Fruit fly (Drosophila melanogaster): Measurements from ENCODE around the gene CG5194.

CG5194 gene

DNA sequence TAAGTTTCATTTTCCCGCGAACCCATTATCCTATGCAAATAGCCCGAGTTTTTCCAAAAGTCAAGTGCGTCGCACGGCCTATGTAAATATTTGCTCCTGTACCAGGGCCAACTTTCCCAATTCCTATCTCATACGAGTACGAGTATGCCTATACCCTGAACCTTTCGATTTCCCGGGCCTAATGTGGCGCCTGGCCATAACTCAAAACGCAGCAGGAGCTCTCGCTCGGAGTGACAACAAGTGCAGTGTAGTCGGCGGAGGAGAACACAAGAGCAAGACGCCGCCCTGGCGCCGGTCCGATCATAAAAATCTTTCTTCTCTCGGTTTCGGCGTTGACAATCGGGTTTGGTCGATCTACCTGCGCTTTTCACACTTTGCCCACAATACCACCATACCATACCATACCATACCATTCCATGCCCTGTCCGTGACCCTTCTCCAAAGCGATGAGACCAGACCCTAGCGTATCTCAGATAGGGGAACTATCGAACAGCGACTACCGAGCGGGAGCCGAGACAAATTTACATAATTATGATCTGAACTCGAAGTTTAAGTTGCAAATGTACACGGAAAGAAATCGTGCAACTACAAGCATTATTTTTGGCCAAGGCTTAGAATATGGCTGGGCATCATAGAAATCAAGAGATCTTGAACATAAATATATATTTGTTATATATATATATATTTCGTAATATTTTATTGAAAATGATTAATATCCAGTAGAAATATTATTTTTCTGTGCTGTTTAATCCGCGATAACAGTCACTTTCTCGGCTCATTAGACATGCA is 32.8 kb upstream of the CG5194 start (continued):
- TF ChIP-seq Kr (GFP tag; optimal IDR thresholded peaks at IDR 0.05) = peak; percentile 55
- TF ChIP-seq gcm (GFP tag; optimal IDR thresholded peaks at IDR 0.05) = peak; percentile 52
- no peak for TF ChIP-seq pum (GFP tag; optimal IDR thresholded peaks at IDR 0.05)
- TF ChIP-seq chif (GFP tag; optimal IDR thresholded peaks at IDR 0.05) = no peak
- no peak for TF ChIP-seq CG4404 (GFP tag; IDR thresholded peaks at IDR 0.05)
- TF ChIP-seq CG1603 (tag; optimal IDR thresholded peaks at IDR 0.05) = no peak
- no peak for TF ChIP-seq Dll (GFP tag; IDR thresholded peaks at IDR 0.05; ENCODE audit: partially characterized antibody)
- no peak for TF ChIP-seq gce (GFP tag; IDR thresholded peaks at IDR 0.05)
- no peak for TF ChIP-seq Drgx (GFP tag; IDR thresholded peaks at IDR 0.05)
- TF ChIP-seq esg (GFP tag; conservative IDR thresholded peaks at IDR 0.05) = peak; percentile 40; the same call in 1 of the 2 replicates
- TF ChIP-seq CG13624 (GFP tag; optimal IDR thresholded peaks at IDR 0.05) = no peak
- no peak for TF ChIP-seq BtbVII (GFP tag; optimal IDR thresholded peaks at IDR 0.05)
- no peak for TF ChIP-seq CG2120 (GFP tag; optimal IDR thresholded peaks at IDR 0.05)
- no peak for TF ChIP-seq bab2 (GFP tag; optimal IDR thresholded peaks at IDR 0.05)
- no peak for TF ChIP-seq Pdp1 (GFP tag; optimal IDR thresholded peaks at IDR 0.05)
- TF ChIP-seq CG30403 (GFP tag; optimal IDR thresholded peaks at IDR 0.05) = no peak
- TF ChIP-seq pita (GFP tag; optimal IDR thresholded peaks at IDR 0.05) = no peak
- TF ChIP-seq CG4424 (GFP tag; optimal IDR thresholded peaks at IDR 0.05) = peak; percentile 33
- TF ChIP-seq Hsf (GFP tag; optimal IDR thresholded peaks at IDR 0.05) = no peak
- TF ChIP-seq Bteb2 (GFP tag; optimal IDR thresholded peaks at IDR 0.05) = no peak
- peak; percentile 63; the same call in 2 of the 3 replicates for TF ChIP-seq CG17361 (GFP tag; IDR thresholded peaks at IDR 0.05)
- no peak for TF ChIP-seq CkIIα-i1 (GFP tag; IDR thresholded peaks at IDR 0.05)
- peak; percentile 4 for TF ChIP-seq Lhr (GFP tag; optimal IDR thresholded peaks at IDR 0.05)
- TF ChIP-seq Six4 (GFP tag; optimal IDR thresholded peaks at IDR 0.05) = peak; percentile 26
- no peak for TF ChIP-seq HLH54F (GFP tag; optimal IDR thresholded peaks at IDR 0.05)
- TF ChIP-seq insv (GFP tag; optimal IDR thresholded peaks at IDR 0.05) = no peak
- TF ChIP-seq CG6689 (GFP tag; IDR thresholded peaks at IDR 0.05) = peak; percentile 60
- TF ChIP-seq CG12942 (GFP tag; optimal IDR thresholded peaks at IDR 0.05) = no peak
- TF ChIP-seq Ada2b (GFP tag; IDR thresholded peaks at IDR 0.05) = no peak
- no peak for TF ChIP-seq CG9437 (GFP tag; optimal IDR thresholded peaks at IDR 0.05)
- TF ChIP-seq CG3726 (GFP tag; IDR thresholded peaks at IDR 0.05) = no peak
- no peak for TF ChIP-seq PHDP (tag; optimal IDR thresholded peaks at IDR 0.05)
- TF ChIP-seq toy (GFP tag; IDR thresholded peaks at IDR 0.05) = no peak
- TF ChIP-seq nmo (GFP tag; optimal IDR thresholded peaks at IDR 0.05) = peak; percentile 71
- TF ChIP-seq Ravus (GFP tag; IDR thresholded peaks at IDR 0.05) = no peak
- TF ChIP-seq Side (GFP tag; optimal IDR thresholded peaks at IDR 0.05) = no peak
- TF ChIP-seq tx (GFP tag; optimal IDR thresholded peaks at IDR 0.05) = no peak
- TF ChIP-seq tap (tag; optimal IDR thresholded peaks at IDR 0.05) = peak; percentile 40
- TF ChIP-seq oc (tag; optimal IDR thresholded peaks at IDR 0.05) = peak; percentile 87
- peak; percentile 42 for TF ChIP-seq CG15696 (tag; optimal IDR thresholded peaks at IDR 0.05)
- TF ChIP-seq unpg (GFP tag; optimal IDR thresholded peaks at IDR 0.05) = peak; percentile 55
- peak; percentile 86 for TF ChIP-seq Blimp-1 (GFP tag; optimal IDR thresholded peaks at IDR 0.05)
- no peak for TF ChIP-seq CG5180 (GFP tag; optimal IDR thresholded peaks at IDR 0.05)
- TF ChIP-seq jumu (GFP tag; optimal IDR thresholded peaks at IDR 0.05) = no peak
- TF ChIP-seq Aef1 (GFP tag; IDR thresholded peaks at IDR 0.05) = no peak
- no peak for TF ChIP-seq sim (GFP tag; IDR thresholded peaks at IDR 0.05)
- TF ChIP-seq CG1602 (GFP tag; optimal IDR thresholded peaks at IDR 0.05) = peak; percentile 23
- TF ChIP-seq CG2202 (tag; optimal IDR thresholded peaks at IDR 0.05) = peak; percentile 27
- no peak for TF ChIP-seq CG9797 (GFP tag; optimal IDR thresholded peaks at IDR 0.05)
- no peak for TF ChIP-seq CG14441 (GFP tag; IDR thresholded peaks at IDR 0.05)

Measured in whole organism, embryonic.